Fruit fly (Drosophila melanogaster): ENCODE data around the gene yem.

yem gene

DNA sequence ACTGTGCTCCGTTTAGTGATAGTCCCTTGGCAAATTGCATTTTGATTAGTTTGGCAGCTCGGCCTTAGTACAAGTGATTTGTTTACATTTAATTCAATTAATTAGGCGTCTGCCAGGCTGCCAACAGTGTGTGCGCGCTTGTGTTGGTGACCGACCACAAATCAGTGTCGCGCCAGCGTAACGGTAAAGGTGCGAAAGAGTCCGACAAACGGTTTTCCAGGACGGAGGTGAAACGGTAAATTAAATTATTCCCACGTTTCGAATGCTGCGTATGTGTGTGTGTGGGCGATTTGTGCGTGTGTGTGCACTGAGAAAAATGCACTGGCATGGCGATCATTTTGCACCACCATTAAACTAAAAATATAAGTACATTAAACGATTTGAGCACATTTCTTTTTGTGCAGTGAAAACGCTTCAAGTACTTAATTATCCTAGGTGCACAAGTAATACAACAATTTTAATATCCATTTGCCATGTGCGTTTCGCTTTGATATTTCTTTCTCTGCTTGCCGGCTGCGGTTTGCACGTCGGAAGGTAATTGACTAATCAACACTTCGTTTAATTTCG, 16.4 kb upstream of the yem start (continued):
- TF ChIP-seq Bgb (GFP tag; IDR thresholded peaks at IDR 0.05; ENCODE audit: partially characterized antibody) (0 out of 2 replicates have a peak, but pooled peaks have one; percentile 2), fd3F (GFP tag; optimal IDR thresholded peaks at IDR 0.05) (peak; percentile 26), Rfx (GFP tag; IDR thresholded peaks at IDR 0.05) (peak; percentile 51), ATbp (GFP tag; optimal IDR thresholded peaks at IDR 0.05) (no peak), CG7963 (GFP tag; IDR thresholded peaks at IDR 0.05; ENCODE audit: partially characterized antibody) (no peak), ranshi (GFP tag; IDR thresholded peaks at IDR 0.05) (0 out of 2 replicates have a peak, but pooled peaks have one; percentile 21), Gug (GFP tag; IDR thresholded peaks at IDR 0.05) (peak; percentile 36; the same call in 1 of the 4 replicates), emc (GFP tag; optimal IDR thresholded peaks at IDR 0.05) (no peak), peb (GFP tag; IDR thresholded peaks at IDR 0.05) (no peak), Ssrp (tag; optimal IDR thresholded peaks at IDR 0.05) (no peak), ftz-f1 (GFP tag; optimal IDR thresholded peaks at IDR 0.05) (no peak), hb (GFP tag; IDR thresholded peaks at IDR 0.05; ENCODE audit: partially characterized antibody) (no peak), corto (GFP tag; optimal IDR thresholded peaks at IDR 0.05) (no peak), sd (tag; optimal IDR thresholded peaks at IDR 0.05) (no peak), CG18599 (GFP tag; optimal IDR thresholded peaks at IDR 0.05) (peak; percentile 20), CoRest (tag; optimal IDR thresholded peaks at IDR 0.05) (peak; percentile 3), Mes4 (GFP tag; optimal IDR thresholded peaks at IDR 0.05) (no peak), mld (GFP tag; IDR thresholded peaks at IDR 0.05; ENCODE audit: partially characterized antibody) (no peak), CG17829 (tag; optimal IDR thresholded peaks at IDR 0.05) (peak; percentile 8), grau (tag; optimal IDR thresholded peaks at IDR 0.05) (peak; percentile 39), Mad (GFP tag; optimal IDR thresholded peaks at IDR 0.05) (no peak), pho (GFP tag; optimal IDR thresholded peaks at IDR 0.05) (no peak), Dref (GFP tag; IDR thresholded peaks at IDR 0.05) (no peak), CG12659 (GFP tag; optimal IDR thresholded peaks at IDR 0.05) (peak; percentile 5), Oli (tag; optimal IDR thresholded peaks at IDR 0.05) (peak; percentile 11), hkb (optimal IDR thresholded peaks at IDR 0.05) (no peak), hkb (GFP tag; IDR thresholded peaks at IDR 0.05) (peak; percentile 9; the same call in 1 of the 2 replicates), Dip2 (GFP tag; IDR thresholded peaks at IDR 0.05) (no peak), CG3847 (GFP tag; IDR thresholded peaks at IDR 0.05) (peak; percentile 15; the same call in 1 of the 2 replicates), lab (GFP tag; optimal IDR thresholded peaks at IDR 0.05) (peak; percentile 4), CG2712 (tag; optimal IDR thresholded peaks at IDR 0.05) (peak; percentile 4), CHES-1-like (GFP tag; optimal IDR thresholded peaks at IDR 0.05) (no peak), CG32532 (GFP tag; IDR thresholded peaks at IDR 0.05) (0 out of 2 replicates have a peak, but pooled peaks have one; percentile 30), Side (GFP tag; optimal IDR thresholded peaks at IDR 0.05) (no peak), vvl (GFP tag; IDR thresholded peaks at IDR 0.05) (peak; percentile 18; the same call in 1 of the 2 replicates), Hr78 (GFP tag; optimal IDR thresholded peaks at IDR 0.05) (peak in 1 of 2 experiments; percentile 1), dpn (GFP tag; optimal IDR thresholded peaks at IDR 0.05) (peak in 1 of 2 experiments; percentile 4), CG10654 (GFP tag; optimal IDR thresholded peaks at IDR 0.05) (peak; percentile 10), pita (GFP tag; optimal IDR thresholded peaks at IDR 0.05) (no peak), lmd (GFP tag; IDR thresholded peaks at IDR 0.05) (peak; percentile 38; the same call in 1 of the 2 replicates), eve (GFP tag; optimal IDR thresholded peaks at IDR 0.05) (no peak), NC2α (GFP tag; optimal IDR thresholded peaks at IDR 0.05) (no peak), CTCF (GFP tag; optimal IDR thresholded peaks at IDR 0.05) (no peak), zen (tag; optimal IDR thresholded peaks at IDR 0.05) (peak; percentile 3), lov (optimal IDR thresholded peaks at IDR 0.05) (no peak), lov (GFP tag; IDR thresholded peaks at IDR 0.05) (0 out of 3 replicates have a peak, but pooled peaks have one; percentile 13), fd96Cb (tag; optimal IDR thresholded peaks at IDR 0.05) (peak; percentile 4), unc-4 (GFP tag; IDR thresholded peaks at IDR 0.05; ENCODE audit: partially characterized antibody) (no peak), al (GFP tag; IDR thresholded peaks at IDR 0.05) (no peak), HLH3B (GFP tag; IDR thresholded peaks at IDR 0.05) (peak; percentile 33; the same call in 1 of the 2 replicates)

Measured in whole organism, embryonic.